Worm (Caenorhabditis elegans) whole organism, L4/young adult: ENCODE results near the gene srw-21.

Experiments used
- dao-5 ChIP-seq: sonication (generic microtip); optimal IDR thresholded peaks from 2 replicates; lab custom pipeline; 2016; ENCODE audit warnings: missing genotype, missing genetic modification characterization, moderate library complexity, missing compliant biosample characterization
- him-1 ChIP-seq: sonication (generic microtip); optimal IDR thresholded peaks from 2 replicates; lab custom pipeline; 2016; ENCODE audit warnings: missing genotype, missing genetic modification reagents, missing genetic modification characterization, missing compliant biosample characterization

- TF ChIP-seq him-1 (tag; lab: Kevin White, UChicago) (no peak), dao-5 (tag; lab: Kevin White, UChicago) (no peak)
These were observed 42.4 kb upstream of the srw-21 start, which contains the start of gene srh-239 for ce11 chrV:15445437-15445836.
